Fruit fly (Drosophila melanogaster) whole organism, embryonic: ENCODE data around the gene CG34429.

Experiments
- CG10543 ChIP-seq: fragments of 200-800 bp; sonication (Bioruptor generic); optimal IDR thresholded peaks from 3 replicates; lab custom pipeline; 2017; ENCODE audit warnings: missing biosample characterization, mild to moderate bottlenecking, missing genetic modification characterization, moderate library complexity
- CG10565 ChIP-seq: fragments of 200-800 bp; sonication (Bioruptor generic); optimal IDR thresholded peaks from 3 replicates; lab custom pipeline; 2016; ENCODE audit warnings: missing biosample characterization, mild to moderate bottlenecking, missing genetic modification characterization
- CG11504 ChIP-seq: fragments of 200-800 bp; sonication (Bioruptor generic); optimal IDR thresholded peaks from 3 replicates; lab custom pipeline; 2019; ENCODE audit warnings: missing biosample characterization, mild to moderate bottlenecking, missing genetic modification characterization, moderate library complexity
- CG14014 ChIP-seq: fragments of 200-800 bp; sonication (Bioruptor generic); IDR thresholded peaks from 2 replicates; pipeline ENCODE4 v1.3.6; 2022; ENCODE audit warnings: missing biosample characterization, missing genetic modification characterization
- CG14050 ChIP-seq: fragments of 200-800 bp; sonication (Bioruptor generic); IDR thresholded peaks from 3 replicates; pipeline ENCODE4 v1.3.6; 2022; ENCODE audit warnings: missing biosample characterization, missing genetic modification characterization
- CG14965 ChIP-seq: fragments of 200-800 bp; sonication (Bioruptor generic); optimal IDR thresholded peaks from 2 replicates; lab custom pipeline; 2016; ENCODE audit warnings: missing biosample characterization, missing genetic modification characterization, borderline replicate concordance
- CG16863 ChIP-seq: fragments of 200-800 bp; sonication (Bioruptor generic); optimal IDR thresholded peaks from 3 replicates; lab custom pipeline; 2016; ENCODE audit warnings: missing biosample characterization, missing genetic modification characterization
- CG17328 ChIP-seq: fragments of 200-800 bp; sonication (Bioruptor generic); IDR thresholded peaks from 2 replicates; pipeline ENCODE4 v1.3.6; 2022; ENCODE audit warnings: missing biosample characterization, missing genetic modification characterization
- CG17612 ChIP-seq: fragments of 200-800 bp; sonication (Bioruptor generic); IDR thresholded peaks from 2 replicates; pipeline ENCODE4 v1.3.6; 2022; ENCODE audit warnings: missing biosample characterization, missing genetic modification characterization
- CG17829 ChIP-seq: fragments of 200-800 bp; optimal IDR thresholded peaks from 2 replicates; lab custom pipeline; 2019; ENCODE audit warnings: missing biosample characterization, mild to moderate bottlenecking, missing genetic modification characterization, moderate library complexity
- CG18011 ChIP-seq: fragments of 200-800 bp; sonication (Bioruptor generic); optimal IDR thresholded peaks from 2 replicates; lab custom pipeline; 2017; ENCODE audit warnings: missing biosample characterization, missing genetic modification characterization, mild to moderate bottlenecking, moderate library complexity, missing genotype
- CG2199 ChIP-seq: fragments of 200-800 bp; sonication (Bioruptor generic); IDR thresholded peaks from 3 replicates; pipeline ENCODE4 v1.3.6; 2022; ENCODE audit warnings: missing biosample characterization, missing genetic modification characterization
- CG32772 ChIP-seq: fragments of 200-800 bp; sonication (Bioruptor generic); IDR thresholded peaks from 2 replicates; pipeline ENCODE4 v1.3.6; 2022; ENCODE audit warnings: missing biosample characterization, missing genetic modification characterization
- CG3281 ChIP-seq: fragments of 200-800 bp; sonication (Bioruptor generic); optimal IDR thresholded peaks from 3 replicates; lab custom pipeline; 2017; ENCODE audit warnings: missing biosample characterization, mild to moderate bottlenecking, missing genetic modification characterization
- CG34224 ChIP-seq: fragments of 200-800 bp; sonication (Bioruptor generic); IDR thresholded peaks from 3 replicates; pipeline ENCODE4 v1.3.6; 2022; ENCODE audit warnings: missing biosample characterization, missing genetic modification characterization; ENCODE audit not compliant: partially characterized antibody
- CG42726 ChIP-seq: fragments of 200-800 bp; sonication (Bioruptor generic); IDR thresholded peaks from 2 replicates; pipeline ENCODE4 v1.3.6; 2022; ENCODE audit warnings: missing biosample characterization, missing genetic modification characterization; ENCODE audit not compliant: partially characterized antibody
- CG4820 ChIP-seq: fragments of 200-800 bp; sonication (Bioruptor generic); optimal IDR thresholded peaks from 3 replicates; lab custom pipeline; 2016; ENCODE audit warnings: missing biosample characterization, missing genetic modification characterization
- CG6272 ChIP-seq: fragments of 200-800 bp; sonication (Bioruptor generic); IDR thresholded peaks from 2 replicates; pipeline ENCODE4 v1.3.6; 2022; ENCODE audit warnings: missing biosample characterization, missing genetic modification characterization
- CG7963 ChIP-seq: fragments of 200-800 bp; sonication (Bioruptor generic); IDR thresholded peaks from 3 replicates; pipeline ENCODE4 v1.3.6; 2022; ENCODE audit warnings: missing biosample characterization, missing genetic modification characterization; ENCODE audit not compliant: partially characterized antibody
- CG8089 ChIP-seq: fragments of 200-800 bp; sonication (Bioruptor generic); optimal IDR thresholded peaks from 3 replicates; lab custom pipeline; 2016; ENCODE audit warnings: missing biosample characterization, missing genetic modification characterization
- CG8281 ChIP-seq: fragments of 200-800 bp; sonication (Bioruptor generic); optimal IDR thresholded peaks from 2 replicates; lab custom pipeline; 2018; ENCODE audit warnings: missing biosample characterization, mild to moderate bottlenecking, missing genetic modification characterization, moderate library complexity
- CG8478 ChIP-seq: fragments of >200 bp; optimal IDR thresholded peaks from 2 replicates; lab custom pipeline; 2018
- Hr39 ChIP-seq: fragments of >200 bp; optimal IDR thresholded peaks from 2 replicates; lab custom pipeline; 2017
- Hr51 ChIP-seq, 2 experiments: fragments of 200-800 bp; sonication (Bioruptor generic); optimal IDR thresholded peaks; 2 replicates in 1 of 2; 3 replicates in 1 of 2; lab custom pipeline; 2016 to 2018; ENCODE audit warnings: missing biosample characterization in 2 of 2, missing genetic modification characterization in 2 of 2, mild to moderate bottlenecking in 1 of 2, moderate library complexity in 1 of 2
- Lim3 ChIP-seq: fragments of 200-800 bp; sonication (Bioruptor generic); IDR thresholded peaks from 2 replicates; pipeline ENCODE4 v1.3.6; 2022; ENCODE audit warnings: missing biosample characterization, missing genetic modification characterization
- NFAT ChIP-seq: fragments of 200-800 bp; sonication (Bioruptor generic); IDR thresholded peaks from 2 replicates; pipeline ENCODE4 v1.3.6; 2022; ENCODE audit warnings: missing biosample characterization, missing genetic modification characterization
- Rx ChIP-seq: fragments of 200-800 bp; sonication (Bioruptor generic); IDR thresholded peaks from 2 replicates; pipeline ENCODE4 v1.3.6; 2022; ENCODE audit warnings: missing biosample characterization, missing genetic modification characterization
- YL-1 ChIP-seq: fragments of 200-800 bp; sonication (Bioruptor generic); optimal IDR thresholded peaks from 3 replicates; lab custom pipeline; 2017; ENCODE audit warnings: missing biosample characterization, mild to moderate bottlenecking, missing genetic modification characterization
- aop ChIP-seq: fragments of 200-800 bp; sonication (Bioruptor generic); IDR thresholded peaks from 2 replicates; pipeline ENCODE4 v1.3.6; 2022; ENCODE audit warnings: missing biosample characterization, missing genetic modification characterization
- ara ChIP-seq: fragments of 200-800 bp; sonication (Bioruptor generic); IDR thresholded peaks from 2 replicates; pipeline ENCODE4 v1.3.6; 2022; ENCODE audit warnings: missing biosample characterization, missing genetic modification characterization
- chif ChIP-seq, 2 experiments: fragments of 200-800 bp; sonication (Bioruptor generic); optimal IDR thresholded peaks; 3 replicates each; lab custom pipeline; 2016; ENCODE audit warnings: missing biosample characterization in 2 of 2, missing genetic modification characterization in 2 of 2
- chm ChIP-seq: fragments of 200-800 bp; sonication (Bioruptor generic); IDR thresholded peaks from 2 replicates; pipeline ENCODE4 v1.3.6; 2022; ENCODE audit warnings: missing biosample characterization, missing genetic modification characterization
- disco-r ChIP-seq: fragments of 200-800 bp; sonication (Bioruptor generic); optimal IDR thresholded peaks from 2 replicates; lab custom pipeline; 2016; ENCODE audit warnings: missing biosample characterization, missing genetic modification characterization
- dmrt11E ChIP-seq: fragments of 200-800 bp; sonication (Bioruptor generic); optimal IDR thresholded peaks from 3 replicates; lab custom pipeline; 2018; ENCODE audit warnings: missing biosample characterization, mild to moderate bottlenecking, missing genetic modification characterization, moderate library complexity
- fd64A ChIP-seq: fragments of 200-800 bp; sonication (Bioruptor generic); optimal IDR thresholded peaks from 3 replicates; lab custom pipeline; 2018; ENCODE audit warnings: missing biosample characterization, mild to moderate bottlenecking, missing genetic modification characterization
- gcm2 ChIP-seq: fragments of 200-800 bp; sonication (Bioruptor generic); optimal IDR thresholded peaks from 2 replicates; lab custom pipeline; 2016; ENCODE audit warnings: missing biosample characterization, missing genetic modification characterization
- gsb ChIP-seq: fragments of 200-800 bp; sonication (Bioruptor generic); IDR thresholded peaks from 2 replicates; pipeline ENCODE4 v1.3.6; 2022; ENCODE audit warnings: missing biosample characterization, missing genetic modification characterization
- hb ChIP-seq: fragments of 200-800 bp; sonication (Bioruptor generic); IDR thresholded peaks from 3 replicates; pipeline ENCODE4 v1.3.6; 2022; ENCODE audit warnings: missing biosample characterization, missing genetic modification characterization; ENCODE audit not compliant: partially characterized antibody
- kni ChIP-seq: fragments of 200-800 bp; sonication (Bioruptor generic); optimal IDR thresholded peaks from 3 replicates; lab custom pipeline; 2017; ENCODE audit warnings: mild to moderate bottlenecking, missing biosample characterization, missing genetic modification reagents, missing genetic modification characterization
- pfk ChIP-seq: fragments of 200-800 bp; sonication (Bioruptor generic); optimal IDR thresholded peaks from 2 replicates; lab custom pipeline; 2018; ENCODE audit warnings: missing biosample characterization, mild to moderate bottlenecking, missing genetic modification characterization, moderate library complexity
- sc ChIP-seq, 3 experiments: fragments of >200 bp in 2 of 3; fragments of 200-800 bp in 1 of 3; sonication (Bioruptor generic) in 1 of 3; optimal IDR thresholded peaks; 2 replicates in 2 of 3; 3 replicates in 1 of 3; lab custom pipeline; 2017; ENCODE audit warnings: mild to moderate bottlenecking in 1 of 3, missing biosample characterization in 1 of 3, missing genetic modification characterization in 1 of 3, missing genetic modification reagents in 1 of 3
- sens-2 ChIP-seq: fragments of 200-800 bp; sonication (Bioruptor generic); IDR thresholded peaks from 2 replicates; pipeline ENCODE4 v1.3.6; 2022; ENCODE audit warnings: missing biosample characterization, missing genetic modification characterization
- slp2 ChIP-seq: fragments of 200-800 bp; sonication (Bioruptor generic); optimal IDR thresholded peaks from 2 replicates; lab custom pipeline; 2016; ENCODE audit warnings: missing biosample characterization, missing genetic modification characterization
- sna ChIP-seq: fragments of 200-800 bp; sonication (Bioruptor generic); IDR thresholded peaks from 2 replicates; pipeline ENCODE4 v1.3.6; 2022; ENCODE audit warnings: missing biosample characterization, missing genetic modification characterization; ENCODE audit not compliant: partially characterized antibody
- stc ChIP-seq: fragments of 200-800 bp; sonication (Bioruptor generic); IDR thresholded peaks from 2 replicates; pipeline ENCODE4 v1.3.6; 2022; ENCODE audit warnings: missing biosample characterization, missing genetic modification characterization
- sug ChIP-seq: fragments of 200-800 bp; optimal IDR thresholded peaks from 2 replicates; lab custom pipeline; 2019; ENCODE audit warnings: missing biosample characterization, mild to moderate bottlenecking, missing genetic modification characterization, moderate library complexity
- tap ChIP-seq: fragments of 200-800 bp; optimal IDR thresholded peaks from 3 replicates; lab custom pipeline; 2019; ENCODE audit warnings: missing biosample characterization, mild to moderate bottlenecking, missing genetic modification characterization, moderate library complexity
- usp ChIP-seq: fragments of >200 bp; optimal IDR thresholded peaks from 2 replicates; lab custom pipeline; 2017; ENCODE audit warnings: missing biosample characterization, missing genetic modification characterization
- zfh2 ChIP-seq: fragments of 200-800 bp; sonication (Bioruptor generic); optimal IDR thresholded peaks from 2 replicates; lab custom pipeline; 2016; ENCODE audit warnings: missing biosample characterization, missing genetic modification characterization

Gene CG34429

DNA sequence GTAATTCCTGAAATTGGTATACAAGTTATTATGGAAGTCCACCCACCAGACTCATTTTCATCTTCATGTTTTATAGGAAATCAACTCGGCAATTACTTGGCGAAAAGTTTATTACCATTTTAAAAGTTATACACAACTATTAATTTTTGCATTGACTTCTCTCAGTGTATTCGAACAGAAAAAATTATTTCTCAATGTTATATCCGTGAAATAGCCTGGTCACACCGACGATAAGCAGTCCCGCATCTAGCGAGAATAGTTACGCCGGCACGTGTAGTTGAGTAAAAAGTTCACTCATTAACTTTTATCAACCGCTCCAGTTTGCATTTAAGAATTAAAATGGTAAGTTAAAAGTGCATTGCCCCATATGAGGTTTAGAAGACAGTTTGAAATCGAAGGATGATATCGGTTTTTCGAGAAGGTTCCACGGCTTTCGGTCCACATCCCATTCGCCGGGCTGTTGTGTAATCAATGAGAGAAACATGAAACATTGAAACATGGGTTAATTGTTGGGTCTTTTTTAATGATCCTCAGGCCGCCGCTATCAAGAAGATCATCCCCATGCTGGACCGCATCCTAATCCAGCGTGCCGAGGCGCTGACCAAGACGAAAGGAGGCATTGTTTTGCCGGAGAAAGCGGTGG is 46.9 kb upstream of the CG34429 start, which contains the start of gene CG11267 (continued):
- TF ChIP-seq CG17612 (peak; percentile 70), tap (peak; percentile 88), sc (optimal IDR thresholded peaks at IDR 0.05; lab: Kevin White, UChicago) (no peak), sc (GFP tag; optimal IDR thresholded peaks at IDR 0.05; lab: Kevin White, UChicago) (peak; percentile 26), CG14965 (GFP tag; lab: Kevin White, UChicago) (no peak), sna (no peak), sug (tag; lab: Kevin White, UChicago) (peak; percentile 91), YL-1 (GFP tag; lab: Kevin White, UChicago) (peak; percentile 39), aop (GFP tag; lab: Robert Waterston, UW) (peak; percentile 85), Rx (GFP tag; lab: Robert Waterston, UW) (peak; percentile 91), CG18011 (GFP tag; lab: Kevin White, UChicago) (peak; percentile 19), Hr51 (GFP tag; optimal IDR thresholded peaks at IDR 0.05; lab: Kevin White, UChicago) (peak; percentile 67 to 83), CG32772 (GFP tag; lab: Robert Waterston, UW) (peak; percentile 90), kni (no peak), CG11504 (peak; percentile 90), hb (GFP tag; lab: Robert Waterston, UW) (no peak), CG14050 (GFP tag; lab: Robert Waterston, UW) (peak; percentile 71; the same call in 2 of the 3 replicates), Lim3 (GFP tag; lab: Robert Waterston, UW) (peak; percentile 85; the same call in 1 of the 2 replicates), CG34224 (GFP tag; lab: Robert Waterston, UW) (peak; percentile 37; the same call in 2 of the 3 replicates), CG17328 (peak; percentile 86), CG4820 (GFP tag; lab: Kevin White, UChicago) (peak; percentile 85), gcm2 (GFP tag; lab: Kevin White, UChicago) (no peak), sens-2 (GFP tag; lab: Robert Waterston, UW) (peak; percentile 91), CG42726 (GFP tag; lab: Robert Waterston, UW) (no peak), CG2199 (GFP tag; lab: Robert Waterston, UW) (peak; percentile 89), NFAT (GFP tag; lab: Robert Waterston, UW) (peak; percentile 94), slp2 (GFP tag; lab: Kevin White, UChicago) (peak; percentile 67), zfh2 (GFP tag; lab: Kevin White, UChicago) (peak; percentile 80), CG17829 (tag; lab: Kevin White, UChicago) (peak; percentile 75), CG10543 (peak; percentile 91), CG8478 (lab: Kevin White, UChicago) (no peak), chm (GFP tag; lab: Robert Waterston, UW) (no peak; the same call in 1 of the 2 replicates), fd64A (no peak), Hr39 (no peak), pfk (GFP tag; lab: Kevin White, UChicago) (peak; percentile 27), CG8089 (GFP tag; lab: Kevin White, UChicago) (peak; percentile 65), usp (GFP tag; lab: Kevin White, UChicago) (no peak), CG16863 (GFP tag; lab: Kevin White, UChicago) (peak; percentile 33), CG7963 (GFP tag; lab: Robert Waterston, UW) (no peak), dmrt11E (tag; lab: Kevin White, UChicago) (peak; percentile 62), chif (GFP tag; optimal IDR thresholded peaks at IDR 0.05; lab: Kevin White, UChicago) (peak; percentile 55 to 79), stc (GFP tag; lab: Robert Waterston, UW) (peak; percentile 94), disco-r (GFP tag; lab: Kevin White, UChicago) (peak; percentile 27), CG3281 (GFP tag; lab: Kevin White, UChicago) (peak; percentile 90), CG10565 (GFP tag; lab: Kevin White, UChicago) (peak; percentile 59), CG14014 (GFP tag; lab: Robert Waterston, UW) (peak; percentile 95), CG8281 (tag; lab: Kevin White, UChicago) (peak; percentile 70), ara (GFP tag; lab: Robert Waterston, UW) (peak; percentile 83), gsb (GFP tag; lab: Robert Waterston, UW) (peak; percentile 82), CG6272 (peak; percentile 71)
